Fruit fly (Drosophila melanogaster): ENCODE data around the gene CG4174.

The CG4174 gene

DNA sequence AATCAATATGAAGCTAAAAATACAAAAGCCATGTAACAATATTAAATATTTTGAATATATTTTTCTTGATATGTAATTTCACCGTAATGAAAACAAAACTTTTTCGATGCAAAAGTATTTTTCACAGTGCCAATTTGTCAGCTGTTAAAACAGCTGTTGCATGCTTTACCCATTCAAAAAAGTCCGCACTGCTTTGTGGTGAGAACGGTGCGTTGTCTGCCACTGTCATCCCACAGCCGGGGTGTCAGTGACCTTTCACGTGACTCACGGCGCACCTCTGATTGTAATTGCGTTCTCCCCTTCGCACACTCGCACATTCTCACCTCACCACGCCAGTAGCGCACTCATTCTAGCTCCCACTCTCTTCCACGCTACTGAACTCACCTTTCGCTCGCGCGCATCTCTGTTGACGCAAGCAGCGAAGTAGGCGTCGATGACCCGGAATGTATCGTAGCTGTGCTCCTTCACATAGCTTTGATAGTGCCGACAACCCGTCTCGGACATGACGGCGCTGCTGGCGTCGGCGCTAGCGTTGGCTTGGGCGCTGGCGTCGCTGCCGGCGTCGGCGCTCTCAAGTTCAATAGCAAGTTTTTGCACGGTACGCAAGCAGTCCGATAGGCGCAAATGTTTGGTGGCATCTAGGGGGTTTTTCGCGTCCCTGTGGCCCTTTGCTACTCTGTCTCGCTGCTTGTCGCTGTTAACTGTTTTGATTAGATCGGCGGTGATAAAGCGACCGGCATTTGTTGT is 3.4 kb upstream of the CG4174 start (continued):
- TF ChIP-seq Gsc (GFP tag; IDR thresholded peaks at IDR 0.05) (no peak), gsb (GFP tag; IDR thresholded peaks at IDR 0.05) (no peak), tll (GFP tag; optimal IDR thresholded peaks at IDR 0.05) (peak in 1 of 2 experiments; percentile 19), Sox102F (GFP tag; optimal IDR thresholded peaks at IDR 0.05) (peak; percentile 21), fd96Cb (tag; optimal IDR thresholded peaks at IDR 0.05) (peak; percentile 33), CG10431 (GFP tag; optimal IDR thresholded peaks at IDR 0.05) (no peak), CG3838 (GFP tag; optimal IDR thresholded peaks at IDR 0.05) (no peak), CG12769 (tag; optimal IDR thresholded peaks at IDR 0.05) (peak; percentile 77), Hey (tag; optimal IDR thresholded peaks at IDR 0.05) (no peak), CG5245 (GFP tag; optimal IDR thresholded peaks at IDR 0.05) (no peak), esg (GFP tag; conservative IDR thresholded peaks at IDR 0.05) (peak; percentile 33; the same call in 1 of the 2 replicates), lov (optimal IDR thresholded peaks at IDR 0.05) (no peak), lov (GFP tag; IDR thresholded peaks at IDR 0.05) (peak; percentile 61; the same call in 1 of the 3 replicates), fru (optimal IDR thresholded peaks at IDR 0.05) (no peak), CG10147 (GFP tag; optimal IDR thresholded peaks at IDR 0.05) (no peak), CG12744 (GFP tag; optimal IDR thresholded peaks at IDR 0.05) (no peak), CG34376 (GFP tag; optimal IDR thresholded peaks at IDR 0.05) (peak; percentile 70), yki (optimal IDR thresholded peaks at IDR 0.05) (no peak), az2 (GFP tag; optimal IDR thresholded peaks at IDR 0.05) (peak; percentile 34), CG12155 (GFP tag; optimal IDR thresholded peaks at IDR 0.05) (no peak), sqz (GFP tag; optimal IDR thresholded peaks at IDR 0.05) (no peak), insv (GFP tag; optimal IDR thresholded peaks at IDR 0.05) (no peak), nmo (GFP tag; optimal IDR thresholded peaks at IDR 0.05) (peak; percentile 42), al (GFP tag; IDR thresholded peaks at IDR 0.05) (peak; percentile 14; the same call in 1 of the 2 replicates), kay (GFP tag; optimal IDR thresholded peaks at IDR 0.05) (peak; percentile 86), CG5953 (GFP tag; IDR thresholded peaks at IDR 0.05) (no peak), CG43689 (GFP tag; IDR thresholded peaks at IDR 0.05) (no peak), CG9215 (GFP tag; IDR thresholded peaks at IDR 0.05) (no peak), CG9932 (GFP tag; IDR thresholded peaks at IDR 0.05) (peak; percentile 89), CG18011 (GFP tag; optimal IDR thresholded peaks at IDR 0.05) (no peak), sug (tag; optimal IDR thresholded peaks at IDR 0.05) (peak; percentile 72), CG16863 (GFP tag; optimal IDR thresholded peaks at IDR 0.05) (peak; percentile 20), CG17328 (GFP tag; IDR thresholded peaks at IDR 0.05) (peak; percentile 50; the same call in 1 of the 2 replicates), HmgZ (tag; optimal IDR thresholded peaks at IDR 0.05) (peak; percentile 43), lbe (GFP tag; optimal IDR thresholded peaks at IDR 0.05) (peak; percentile 4), CG4360 (GFP tag; IDR thresholded peaks at IDR 0.05) (peak; percentile 81; the same call in 1 of the 2 replicates), H2.0 (GFP tag; IDR thresholded peaks at IDR 0.05) (peak; percentile 43; the same call in 1 of the 2 replicates), luna (GFP tag; optimal IDR thresholded peaks at IDR 0.05) (peak; percentile 38), br (optimal IDR thresholded peaks at IDR 0.05) (no peak), CG31224 (GFP tag; IDR thresholded peaks at IDR 0.05) (no peak), CG3163 (GFP tag; optimal IDR thresholded peaks at IDR 0.05) (peak; percentile 7), oc (tag; optimal IDR thresholded peaks at IDR 0.05) (peak; percentile 32), CG12659 (GFP tag; optimal IDR thresholded peaks at IDR 0.05) (peak; percentile 9), Hsf (GFP tag; optimal IDR thresholded peaks at IDR 0.05) (peak; percentile 25), CG18619 (GFP tag; optimal IDR thresholded peaks at IDR 0.05) (no peak), otp (GFP tag; IDR thresholded peaks at IDR 0.05) (peak; percentile 71; the same call in 1 of the 3 replicates), sd (tag; optimal IDR thresholded peaks at IDR 0.05) (peak; percentile 90), peb (GFP tag; IDR thresholded peaks at IDR 0.05) (no peak), CG10462 (GFP tag; optimal IDR thresholded peaks at IDR 0.05) (no peak), CG12299 (tag; optimal IDR thresholded peaks at IDR 0.05) (no peak), CG10321 (GFP tag; IDR thresholded peaks at IDR 0.05) (no peak)

Measured in whole organism, embryonic.